In the genomic region with DNA sequence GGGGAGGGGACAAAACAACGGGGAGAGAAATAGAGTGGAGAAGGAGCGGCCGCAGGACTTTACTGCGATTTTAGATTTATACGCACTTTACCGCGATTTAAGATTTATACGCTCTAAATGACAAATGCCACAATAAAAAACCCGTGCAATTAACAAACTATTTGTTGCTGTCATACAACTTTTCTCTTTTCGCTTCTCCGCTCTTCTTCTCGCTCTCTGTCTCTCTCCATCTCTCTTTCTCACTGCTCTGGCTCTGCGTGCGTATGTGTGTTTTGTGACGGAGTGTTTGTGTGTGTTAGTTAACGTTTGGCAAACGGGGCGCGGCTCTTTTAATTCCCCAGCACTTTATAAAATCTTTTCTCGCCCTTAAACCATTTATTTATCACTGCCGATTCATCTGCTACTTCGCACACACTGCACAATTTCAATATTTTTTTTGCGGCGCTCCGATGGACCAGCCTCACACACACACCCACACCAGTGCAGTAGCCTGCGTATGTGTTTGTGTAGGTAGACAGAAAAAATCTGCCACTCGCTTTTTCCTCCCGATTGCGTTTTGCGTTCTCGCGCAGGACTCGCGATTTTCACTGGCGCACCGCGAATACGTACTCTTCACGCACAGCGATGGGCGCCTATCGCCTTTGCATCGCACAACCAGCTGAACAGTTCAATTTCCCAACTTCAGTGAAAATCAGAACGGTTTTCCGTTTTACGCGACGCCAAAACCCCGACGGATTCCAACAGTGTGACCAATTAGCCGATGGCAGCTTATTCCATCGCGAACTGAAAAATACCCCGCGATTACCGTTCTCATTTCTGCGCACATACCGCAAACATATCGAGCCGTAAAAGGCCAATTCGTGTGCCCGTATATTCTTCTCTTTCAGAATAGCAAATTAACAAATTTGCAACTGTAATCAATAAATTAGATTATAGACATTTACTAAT, we compare ENCODE assay signal across 1 fruit fly cellular context.
TF ChIP-seq lines count a peak whose summit lies in the region.

Gene msn (minus strand): TSS at position 747 of the 948 bp plus-strand sequence.

TF ChIP-seq in whole organism, embryonic, 481 proteins besides CTCF, POLR2A, EP300 and RAD21 (continued from another document and continues in another):
- TF ChIP-seq slbo (GFP tag; IDR thresholded peaks at IDR 0.05; lab: Robert Waterston, UW) (peak; percentile 11; the same call in 1 of the 2 replicates), CG31224 (GFP tag; IDR thresholded peaks at IDR 0.05; lab: Robert Waterston, UW) (peak; percentile 21; the same call in 1 of the 2 replicates), fu2 (GFP tag; optimal IDR thresholded peaks at IDR 0.05; lab: Kevin White, UChicago) (peak; percentile 3), dimm (GFP tag; IDR thresholded peaks at IDR 0.05; lab: Robert Waterston, UW) (no peak), wdn (GFP tag; IDR thresholded peaks at IDR 0.05; lab: Robert Waterston, UW) (no peak), slp2 (GFP tag; optimal IDR thresholded peaks at IDR 0.05; lab: Kevin White, UChicago) (no peak), tna (GFP tag; IDR thresholded peaks at IDR 0.05; lab: Robert Waterston, UW; ENCODE audit: partially characterized antibody) (peak; percentile 51), MTF-1 (GFP tag; optimal IDR thresholded peaks at IDR 0.05; lab: Kevin White, UChicago; ENCODE audit: borderline replicate concordance) (peak; percentile 24), kah (GFP tag; optimal IDR thresholded peaks at IDR 0.05; lab: Kevin White, UChicago) (peak; percentile 55), Pdp1 (GFP tag; optimal IDR thresholded peaks at IDR 0.05; lab: Kevin White, UChicago) (peak in 1 of 2 experiments; percentile 71), Sry-β (GFP tag; optimal IDR thresholded peaks at IDR 0.05; lab: Kevin White, UChicago) (no peak), sob (GFP tag; IDR thresholded peaks at IDR 0.05; lab: Robert Waterston, UW) (peak; percentile 49; the same call in 1 of the 2 replicates), CG3163 (GFP tag; optimal IDR thresholded peaks at IDR 0.05; lab: Kevin White, UChicago) (peak; percentile 69), vvl (GFP tag; IDR thresholded peaks at IDR 0.05; lab: Robert Waterston, UW) (peak; percentile 47), CG11504 (tag; optimal IDR thresholded peaks at IDR 0.05; lab: Kevin White, UChicago) (no peak), Drgx (GFP tag; IDR thresholded peaks at IDR 0.05; lab: Robert Waterston, UW) (peak; percentile 39; the same call in 1 of the 2 replicates), nom (GFP tag; optimal IDR thresholded peaks at IDR 0.05; lab: Kevin White, UChicago) (peak; percentile 82), ssp (GFP tag; IDR thresholded peaks at IDR 0.05; lab: Robert Waterston, UW) (peak; percentile 57), CG7987 (GFP tag; optimal IDR thresholded peaks at IDR 0.05; lab: Kevin White, UChicago) (peak; percentile 36), Mrtf (GFP tag; IDR thresholded peaks at IDR 0.05; lab: Robert Waterston, UW) (no peak), sna (GFP tag; IDR thresholded peaks at IDR 0.05; lab: Robert Waterston, UW; ENCODE audit: partially characterized antibody) (peak; percentile 50; the same call in 1 of the 2 replicates), pnt (GFP tag; optimal IDR thresholded peaks at IDR 0.05; lab: Kevin White, UChicago) (no peak), Abd-B (GFP tag; optimal IDR thresholded peaks at IDR 0.05; lab: Kevin White, UChicago) (peak; percentile 20), CG16815 (GFP tag; optimal IDR thresholded peaks at IDR 0.05; lab: Kevin White, UChicago) (no peak), CG3847 (GFP tag; IDR thresholded peaks at IDR 0.05; lab: Robert Waterston, UW) (peak; percentile 49), CG11456 (GFP tag; IDR thresholded peaks at IDR 0.05; lab: Robert Waterston, UW) (0 out of 3 replicates have a peak, but pooled peaks have one; percentile 37), fd102C (GFP tag; optimal IDR thresholded peaks at IDR 0.05; lab: Kevin White, UChicago) (no peak), lmd (GFP tag; IDR thresholded peaks at IDR 0.05; lab: Robert Waterston, UW) (peak; percentile 9; the same call in 1 of the 2 replicates), HLHmδ (GFP tag; optimal IDR thresholded peaks at IDR 0.05; lab: Kevin White, UChicago) (peak; percentile 70), cas (GFP tag; IDR thresholded peaks at IDR 0.05; lab: Robert Waterston, UW) (peak; percentile 23; the same call in 1 of the 2 replicates), stc (GFP tag; IDR thresholded peaks at IDR 0.05; lab: Robert Waterston, UW) (peak; percentile 36; the same call in 1 of the 2 replicates), nerfin-1 (tag; optimal IDR thresholded peaks at IDR 0.05; lab: Kevin White, UChicago) (peak; percentile 68), CG6813 (GFP tag; optimal IDR thresholded peaks at IDR 0.05; lab: Kevin White, UChicago) (peak; percentile 37), Sin3A (optimal IDR thresholded peaks at IDR 0.05; lab: Kevin White, UChicago) (peak; percentile 39), CG1529 (GFP tag; optimal IDR thresholded peaks at IDR 0.05; lab: Kevin White, UChicago) (no peak), Meics (GFP tag; optimal IDR thresholded peaks at IDR 0.05; lab: Kevin White, UChicago) (no peak), CG31388 (GFP tag; optimal IDR thresholded peaks at IDR 0.05; lab: Kevin White, UChicago) (no peak), CG6254 (GFP tag; optimal IDR thresholded peaks at IDR 0.05; lab: Kevin White, UChicago) (no peak), Mad (GFP tag; optimal IDR thresholded peaks at IDR 0.05; lab: Kevin White, UChicago) (no peak), ftz-f1 (GFP tag; optimal IDR thresholded peaks at IDR 0.05; lab: Kevin White, UChicago) (no peak), dpn (GFP tag; optimal IDR thresholded peaks at IDR 0.05; lab: Kevin White, UChicago) (peak in 1 of 2 experiments; percentile 39), Side (GFP tag; optimal IDR thresholded peaks at IDR 0.05; lab: Kevin White, UChicago) (peak; percentile 8), gfzf (GFP tag; optimal IDR thresholded peaks at IDR 0.05; lab: Kevin White, UChicago) (peak; percentile 95), CG10209 (GFP tag; optimal IDR thresholded peaks at IDR 0.05; lab: Kevin White, UChicago) (no peak), kni (GFP tag; optimal IDR thresholded peaks at IDR 0.05; lab: Kevin White, UChicago) (peak; percentile 40), Bgb (GFP tag; IDR thresholded peaks at IDR 0.05; lab: Robert Waterston, UW; ENCODE audit: partially characterized antibody) (peak; percentile 64), pita (GFP tag; optimal IDR thresholded peaks at IDR 0.05; lab: Kevin White, UChicago) (no peak), wek (GFP tag; optimal IDR thresholded peaks at IDR 0.05; lab: Kevin White, UChicago) (peak; percentile 54), CG11560 (tag; IDR thresholded peaks at IDR 0.05; lab: Robert Waterston, UW) (0 out of 3 replicates have a peak, but pooled peaks have one; percentile 45), Scr (GFP tag; IDR thresholded peaks at IDR 0.05; lab: Robert Waterston, UW; ENCODE audit: partially characterized antibody) (peak; percentile 41), CG33557 (GFP tag; optimal IDR thresholded peaks at IDR 0.05; lab: Kevin White, UChicago) (peak; percentile 36), Atf6 (GFP tag; IDR thresholded peaks at IDR 0.05; lab: Robert Waterston, UW) (peak; percentile 52; the same call in 1 of the 2 replicates), Lim3 (GFP tag; IDR thresholded peaks at IDR 0.05; lab: Robert Waterston, UW) (no peak), Hsf (GFP tag; optimal IDR thresholded peaks at IDR 0.05; lab: Kevin White, UChicago) (no peak), CG11723 (GFP tag; optimal IDR thresholded peaks at IDR 0.05; lab: Kevin White, UChicago) (peak; percentile 9), CG8388 (GFP tag; optimal IDR thresholded peaks at IDR 0.05; lab: Kevin White, UChicago) (no peak), rib (GFP tag; IDR thresholded peaks at IDR 0.05; lab: Robert Waterston, UW) (peak; percentile 61), Atf-2 (GFP tag; optimal IDR thresholded peaks at IDR 0.05; lab: Kevin White, UChicago) (no peak), E2f1 (GFP tag; IDR thresholded peaks at IDR 0.05; lab: Robert Waterston, UW) (no peak), CG2678 (tag; optimal IDR thresholded peaks at IDR 0.05; lab: Kevin White, UChicago) (peak; percentile 5), CG4360 (GFP tag; IDR thresholded peaks at IDR 0.05; lab: Robert Waterston, UW) (no peak), E2f2 (GFP tag; IDR thresholded peaks at IDR 0.05; lab: Robert Waterston, UW) (peak; percentile 30), CG11398 (GFP tag; optimal IDR thresholded peaks at IDR 0.05; lab: Kevin White, UChicago) (peak; percentile 11), Optix (GFP tag; IDR thresholded peaks at IDR 0.05; lab: Robert Waterston, UW) (0 out of 3 replicates have a peak, but pooled peaks have one; percentile 26), ato (GFP tag; IDR thresholded peaks at IDR 0.05; lab: Robert Waterston, UW; ENCODE audit: partially characterized antibody) (peak; percentile 39; the same call in 1 of the 2 replicates), zfh1 (GFP tag; IDR thresholded peaks at IDR 0.05; lab: Robert Waterston, UW) (peak; percentile 67), Hand (GFP tag; optimal IDR thresholded peaks at IDR 0.05; lab: Kevin White, UChicago) (peak; percentile 66), Jarid2 (GFP tag; optimal IDR thresholded peaks at IDR 0.05; lab: Kevin White, UChicago) (peak; percentile 94), CG11085 (GFP tag; IDR thresholded peaks at IDR 0.05; lab: Robert Waterston, UW) (no peak; the same call in 1 of the 2 replicates), CG6272 (GFP tag; IDR thresholded peaks at IDR 0.05; lab: Robert Waterston, UW) (peak; percentile 21; the same call in 1 of the 2 replicates), Doc2 (GFP tag; IDR thresholded peaks at IDR 0.05; lab: Robert Waterston, UW) (no peak), YL-1 (GFP tag; optimal IDR thresholded peaks at IDR 0.05; lab: Kevin White, UChicago) (peak; percentile 89), CG14860 (GFP tag; IDR thresholded peaks at IDR 0.05; lab: Robert Waterston, UW; ENCODE audit: partially characterized antibody) (0 out of 3 replicates have a peak, but pooled peaks have one; percentile 36), CG8089 (GFP tag; optimal IDR thresholded peaks at IDR 0.05; lab: Kevin White, UChicago) (no peak), CG8478 (optimal IDR thresholded peaks at IDR 0.05; lab: Kevin White, UChicago) (peak; percentile 90), CG10274 (GFP tag; optimal IDR thresholded peaks at IDR 0.05; lab: Kevin White, UChicago) (peak; percentile 22), CG17186 (GFP tag; optimal IDR thresholded peaks at IDR 0.05; lab: Kevin White, UChicago) (peak; percentile 40), CG13894 (tag; optimal IDR thresholded peaks at IDR 0.05; lab: Kevin White, UChicago) (peak; percentile 12), HmgD (GFP tag; optimal IDR thresholded peaks at IDR 0.05; lab: Kevin White, UChicago) (peak; percentile 55), stwl (tag; optimal IDR thresholded peaks at IDR 0.05; lab: Kevin White, UChicago) (peak; percentile 59), CG10543 (GFP tag; optimal IDR thresholded peaks at IDR 0.05; lab: Kevin White, UChicago) (peak; percentile 69), btn (GFP tag; optimal IDR thresholded peaks at IDR 0.05; lab: Kevin White, UChicago) (peak; percentile 27), CG8924 (tag; optimal IDR thresholded peaks at IDR 0.05; lab: Kevin White, UChicago) (peak; percentile 57), CG8290 (GFP tag; optimal IDR thresholded peaks at IDR 0.05; lab: Kevin White, UChicago) (peak; percentile 1), CG8290 (tag; optimal IDR thresholded peaks at IDR 0.05; lab: Kevin White, UChicago) (peak in 1 of 2 experiments; percentile 84), her (GFP tag; optimal IDR thresholded peaks at IDR 0.05; lab: Kevin White, UChicago) (peak; percentile 99), Bteb2 (GFP tag; optimal IDR thresholded peaks at IDR 0.05; lab: Kevin White, UChicago) (no peak), bab2 (GFP tag; optimal IDR thresholded peaks at IDR 0.05; lab: Kevin White, UChicago) (no peak), ems (GFP tag; optimal IDR thresholded peaks at IDR 0.05; lab: Kevin White, UChicago) (peak; percentile 33), mirr (GFP tag; optimal IDR thresholded peaks at IDR 0.05; lab: Kevin White, UChicago) (peak; percentile 55), pho (GFP tag; optimal IDR thresholded peaks at IDR 0.05; lab: Kevin White, UChicago) (peak; percentile 19), jumu (GFP tag; optimal IDR thresholded peaks at IDR 0.05; lab: Kevin White, UChicago) (no peak), B-H2 (GFP tag; optimal IDR thresholded peaks at IDR 0.05; lab: Kevin White, UChicago) (peak; percentile 11), ERR (GFP tag; optimal IDR thresholded peaks at IDR 0.05; lab: Kevin White, UChicago) (peak; percentile 12), ash1 (GFP tag; optimal IDR thresholded peaks at IDR 0.05; lab: Kevin White, UChicago) (no peak), tio (GFP tag; optimal IDR thresholded peaks at IDR 0.05; lab: Kevin White, UChicago) (no peak), CG2202 (tag; optimal IDR thresholded peaks at IDR 0.05; lab: Kevin White, UChicago) (peak; percentile 16), ind (GFP tag; optimal IDR thresholded peaks at IDR 0.05; lab: Kevin White, UChicago) (no peak), jing (GFP tag; optimal IDR thresholded peaks at IDR 0.05; lab: Kevin White, UChicago) (no peak), dysf (GFP tag; IDR thresholded peaks at IDR 0.05; lab: Robert Waterston, UW) (peak; percentile 25; the same call in 1 of the 3 replicates), BtbVII (GFP tag; optimal IDR thresholded peaks at IDR 0.05; lab: Kevin White, UChicago) (peak; percentile 60), CG6791 (GFP tag; IDR thresholded peaks at IDR 0.05; lab: Robert Waterston, UW; ENCODE audit: partially characterized antibody) (peak; percentile 64; the same call in 2 of the 3 replicates), Ssrp (tag; optimal IDR thresholded peaks at IDR 0.05; lab: Kevin White, UChicago) (peak; percentile 8), sug (tag; optimal IDR thresholded peaks at IDR 0.05; lab: Kevin White, UChicago) (peak; percentile 38), Dref (GFP tag; IDR thresholded peaks at IDR 0.05; lab: Robert Waterston, UW) (peak; percentile 86), unc-4 (GFP tag; IDR thresholded peaks at IDR 0.05; lab: Robert Waterston, UW; ENCODE audit: partially characterized antibody) (peak; percentile 42; the same call in 1 of the 2 replicates), CG13775 (GFP tag; optimal IDR thresholded peaks at IDR 0.05; lab: Kevin White, UChicago) (no peak), Fer3 (tag; optimal IDR thresholded peaks at IDR 0.05; lab: Kevin White, UChicago) (peak; percentile 14), CG32767 (GFP tag; IDR thresholded peaks at IDR 0.05; lab: Robert Waterston, UW) (peak; percentile 80), CG1024 (GFP tag; IDR thresholded peaks at IDR 0.05; lab: Robert Waterston, UW) (peak; percentile 5; the same call in 1 of the 2 replicates), CG33213 (GFP tag; optimal IDR thresholded peaks at IDR 0.05; lab: Kevin White, UChicago) (peak; percentile 63), Med (GFP tag; lab: Kevin White, UChicago) (peak; percentile 88), vnd (GFP tag; IDR thresholded peaks at IDR 0.05; lab: Robert Waterston, UW; ENCODE audit: partially characterized antibody) (no peak), HmgZ (tag; optimal IDR thresholded peaks at IDR 0.05; lab: Kevin White, UChicago) (peak; percentile 52), Kr (GFP tag; optimal IDR thresholded peaks at IDR 0.05; lab: Kevin White, UChicago) (no peak)
